Worm (Caenorhabditis elegans) whole organism, L3 larva: ENCODE data around the gene taf-13.
A peak's percentile ranks its signal among the peaks of the same experiment; 100 is the strongest.

ENCODE experiments used
- R02D3.7 ChIP-seq: fragments of 150-350 bp; optimal IDR thresholded peaks from 2 replicates; lab custom pipeline; 2014; ENCODE audit warnings: missing biosample characterization, missing genetic modification characterization
- ZK546.5 ChIP-seq: sonication (generic microtip); optimal IDR thresholded peaks from 2 replicates; lab custom pipeline; 2017; ENCODE audit warnings: missing biosample characterization, missing genetic modification characterization
- aly-2 ChIP-seq: fragments of 150-350 bp; optimal IDR thresholded peaks from 2 replicates; lab custom pipeline; 2014; ENCODE audit warnings: missing biosample characterization, missing genetic modification characterization
- ama-1 ChIP-seq: fragments of 150-350 bp; optimal IDR thresholded peaks from 2 replicates; lab custom pipeline; 2018
- ceh-28 ChIP-seq: fragments of 150-350 bp; optimal IDR thresholded peaks from 2 replicates; lab custom pipeline; 2014; ENCODE audit warnings: missing biosample characterization, missing genetic modification reagents, missing genetic modification characterization
- ceh-82 ChIP-seq: fragments of 150-350 bp; optimal IDR thresholded peaks from 2 replicates; lab custom pipeline; 2014; ENCODE audit warnings: missing biosample characterization, missing genetic modification characterization
- ceh-9 ChIP-seq: sonication (generic microtip); optimal IDR thresholded peaks from 2 replicates; lab custom pipeline; 2018; ENCODE audit warnings: missing biosample characterization, missing genetic modification characterization
- daf-12 ChIP-seq: fragments of 150-350 bp; optimal IDR thresholded peaks from 2 replicates; lab custom pipeline; 2014; ENCODE audit warnings: missing biosample characterization, missing genetic modification reagents, missing genetic modification characterization
- egl-27 ChIP-seq: sonication (generic microtip); optimal IDR thresholded peaks from 4 replicates; lab custom pipeline; 2017; ENCODE audit warnings: missing biosample characterization, missing genetic modification reagents, missing genetic modification characterization
- egl-5 ChIP-seq: fragments of 150-350 bp; optimal IDR thresholded peaks from 2 replicates; lab custom pipeline; 2017; ENCODE audit warnings: missing biosample characterization, missing genetic modification reagents, missing genetic modification characterization, inconsistent platforms
- elt-1 ChIP-seq: fragments of 150-350 bp; optimal IDR thresholded peaks from 2 replicates; lab custom pipeline; 2014; ENCODE audit warnings: missing biosample characterization, missing genetic modification characterization
- elt-2 ChIP-seq: sonication (generic microtip); optimal IDR thresholded peaks from 2 replicates; lab custom pipeline; 2016; ENCODE audit warnings: missing genetic modification reagents, mild to moderate bottlenecking, missing genetic modification characterization, missing compliant biosample characterization
- elt-3 ChIP-seq, 3 experiments: fragments of 150-350 bp in 1 of 3; sonication (generic microtip) in 2 of 3; optimal IDR thresholded peaks; 2 replicates in 2 of 3; 4 replicates in 1 of 3; lab custom pipeline; 2014 to 2017; ENCODE audit warnings: missing biosample characterization in 3 of 3, missing genetic modification characterization in 3 of 3
- eor-1 ChIP-seq, 2 experiments: fragments of 150-350 bp; optimal IDR thresholded peaks; 2 replicates each; lab custom pipeline; 2014 to 2018; ENCODE audit warnings: missing biosample characterization in 2 of 2, missing genetic modification characterization in 2 of 2
- fkh-10 ChIP-seq: sonication (generic microtip); optimal IDR thresholded peaks from 2 replicates; lab custom pipeline; 2017; ENCODE audit warnings: missing biosample characterization, missing genetic modification reagents, missing genetic modification characterization
- fkh-2 ChIP-seq: fragments of 150-350 bp; optimal IDR thresholded peaks from 2 replicates; lab custom pipeline; 2014; ENCODE audit warnings: missing biosample characterization, missing genetic modification reagents, missing genetic modification characterization
- fos-1 ChIP-seq: fragments of 150-350 bp; optimal IDR thresholded peaks from 2 replicates; lab custom pipeline; 2014; ENCODE audit warnings: missing biosample characterization, missing genetic modification characterization
- hmg-11 ChIP-seq: sonication (generic microtip); optimal IDR thresholded peaks from 2 replicates; lab custom pipeline; 2016; ENCODE audit warnings: missing genetic modification characterization, missing compliant biosample characterization
- jun-1 ChIP-seq: fragments of 150-350 bp; optimal IDR thresholded peaks from 2 replicates; lab custom pipeline; 2014; ENCODE audit warnings: missing biosample characterization, missing genetic modification reagents, missing genetic modification characterization
- lin-15B ChIP-seq: fragments of 150-350 bp; optimal IDR thresholded peaks from 2 replicates; lab custom pipeline; 2014; ENCODE audit warnings: missing biosample characterization, missing genetic modification characterization
- lin-39 ChIP-seq: fragments of 150-350 bp; optimal IDR thresholded peaks from 2 replicates; lab custom pipeline; 2018; ENCODE audit warnings: missing biosample characterization, missing genetic modification reagents, missing genetic modification characterization
- mdl-1 ChIP-seq: fragments of 150-350 bp; optimal IDR thresholded peaks from 2 replicates; lab custom pipeline; 2014; ENCODE audit warnings: missing biosample characterization, missing genetic modification characterization
- mml-1 ChIP-seq: fragments of 150-350 bp; sonication (generic microtip); optimal IDR thresholded peaks from 3 replicates; lab custom pipeline; 2014; ENCODE audit warnings: missing biosample characterization, missing genetic modification characterization
- nfya-1 ChIP-seq: sonication (generic microtip); optimal IDR thresholded peaks from 2 replicates; lab custom pipeline; 2017; ENCODE audit warnings: missing genetic modification characterization, mild to moderate bottlenecking, missing compliant biosample characterization, antibody characterized with exemption, moderate library complexity; ENCODE audit not compliant: insufficient read depth
- nhr-11 ChIP-seq: fragments of 150-350 bp; optimal IDR thresholded peaks from 2 replicates; lab custom pipeline; 2014; ENCODE audit warnings: missing biosample characterization, missing genetic modification characterization
- nhr-12 ChIP-seq: fragments of 150-350 bp; optimal IDR thresholded peaks from 2 replicates; lab custom pipeline; 2014; ENCODE audit warnings: missing biosample characterization, missing genetic modification characterization
- nhr-23 ChIP-seq: fragments of 150-350 bp; optimal IDR thresholded peaks from 2 replicates; lab custom pipeline; 2014; ENCODE audit warnings: missing biosample characterization, missing genetic modification reagents, missing genetic modification characterization
- nhr-237 ChIP-seq: fragments of 150-350 bp; optimal IDR thresholded peaks from 2 replicates; lab custom pipeline; 2014; ENCODE audit warnings: missing biosample characterization, missing genetic modification characterization
- nhr-25 ChIP-seq: sonication (generic microtip); optimal IDR thresholded peaks from 2 replicates; lab custom pipeline; 2017; ENCODE audit warnings: missing biosample characterization, missing genetic modification characterization
- nhr-28 ChIP-seq: fragments of 150-350 bp; optimal IDR thresholded peaks from 2 replicates; lab custom pipeline; 2014; ENCODE audit warnings: missing biosample characterization, missing genetic modification characterization
- nhr-43 ChIP-seq: sonication (generic microtip); optimal IDR thresholded peaks from 2 replicates; lab custom pipeline; 2016; ENCODE audit warnings: mild to moderate bottlenecking, missing genetic modification characterization, missing compliant biosample characterization; ENCODE audit not compliant: poor library complexity, severe bottlenecking
- nhr-67 ChIP-seq: fragments of 150-350 bp; optimal IDR thresholded peaks from 2 replicates; lab custom pipeline; 2014; ENCODE audit warnings: missing biosample characterization, missing genetic modification characterization
- nhr-77 ChIP-seq: fragments of 150-350 bp; optimal IDR thresholded peaks from 2 replicates; lab custom pipeline; 2014; ENCODE audit warnings: missing biosample characterization, missing genetic modification characterization
- pha-4 ChIP-seq: fragments of 150-350 bp; optimal IDR thresholded peaks from 2 replicates; lab custom pipeline; 2014; ENCODE audit warnings: missing biosample characterization, missing genetic modification reagents, missing genetic modification characterization
- pqm-1 ChIP-seq: fragments of 150-350 bp; optimal IDR thresholded peaks from 2 replicates; lab custom pipeline; 2017; ENCODE audit warnings: missing biosample characterization, missing genetic modification characterization, inconsistent platforms
- sea-2 ChIP-seq: fragments of 150-350 bp; sonication (generic microtip); optimal IDR thresholded peaks from 4 replicates; lab custom pipeline; 2014; ENCODE audit warnings: missing biosample characterization, missing genetic modification reagents, missing genetic modification characterization
- snpc-4 ChIP-seq: fragments of 150-350 bp; optimal IDR thresholded peaks from 2 replicates; lab custom pipeline; 2014; ENCODE audit warnings: missing biosample characterization, missing genetic modification characterization
- tbx-2 ChIP-seq: sonication (generic microtip); optimal IDR thresholded peaks from 2 replicates; lab custom pipeline; 2016; ENCODE audit warnings: mild to moderate bottlenecking, missing genetic modification characterization, missing compliant biosample characterization
- unc-39 ChIP-seq: sonication (generic microtip); optimal IDR thresholded peaks from 4 replicates; lab custom pipeline; 2017; ENCODE audit warnings: missing biosample characterization, missing genetic modification characterization
- unc-62 ChIP-seq: fragments of 150-350 bp; sonication (generic microtip); optimal IDR thresholded peaks from 4 replicates; lab custom pipeline; 2014; ENCODE audit warnings: missing biosample characterization, missing genetic modification reagents, missing genetic modification characterization
- zag-1 ChIP-seq: fragments of 150-350 bp; optimal IDR thresholded peaks from 2 replicates; lab custom pipeline; 2014; ENCODE audit warnings: missing biosample characterization, missing genetic modification characterization
- ztf-11 ChIP-seq: fragments of 150-350 bp; optimal IDR thresholded peaks from 2 replicates; lab custom pipeline; 2014; ENCODE audit warnings: missing biosample characterization, missing genetic modification characterization
- ztf-4 ChIP-seq: fragments of 150-350 bp; optimal IDR thresholded peaks from 2 replicates; lab custom pipeline; 2014; ENCODE audit warnings: missing biosample characterization, missing genetic modification characterization

taf-13 gene

ce11 chrII:10569498-10569897 is 35.9 kb downstream of the taf-13 start:
- TF ChIP-seq nfya-1 (tag; lab: Kevin White, UChicago) (peak; percentile 18), lin-15B (no peak), lin-39 (tag; lab: Kevin White, UChicago) (no peak), nhr-11 (peak; percentile 49), mml-1 (no peak), mdl-1 (tag; lab: Kevin White, UChicago) (no peak)

DNA sequence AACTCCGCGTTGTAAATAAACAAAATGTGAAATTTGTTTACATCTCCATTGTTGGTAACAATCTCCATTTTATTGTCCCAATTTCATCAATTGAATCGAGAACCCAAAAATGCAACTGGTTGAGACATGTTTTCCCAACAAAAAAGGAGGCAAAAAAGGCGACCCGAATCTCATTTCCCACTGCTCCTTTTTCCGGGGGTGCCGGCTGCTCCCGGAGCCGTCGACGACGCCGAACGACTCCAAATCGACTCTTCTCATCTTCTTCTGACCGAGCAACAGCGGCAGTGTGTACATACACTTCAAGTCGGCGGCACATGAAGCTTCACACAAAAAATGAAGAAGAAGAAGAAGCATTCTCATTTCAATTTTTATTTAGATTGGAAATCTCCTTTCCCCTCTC is 39.0 kb downstream of the taf-13 start:
- TF ChIP-seq jun-1 (tag; lab: Kevin White, UChicago) = no peak
- TF ChIP-seq fkh-10 (GFP tag; lab: Kevin White, UChicago) = peak; percentile 9
- no peak for TF ChIP-seq fos-1 (tag; lab: Kevin White, UChicago)
- TF ChIP-seq snpc-4 = no peak
- no peak for TF ChIP-seq unc-39 (tag; lab: Kevin White, UChicago)
- no peak for TF ChIP-seq pqm-1
- no peak for TF ChIP-seq zag-1 (tag; lab: Kevin White, UChicago)

- TF ChIP-seq tbx-2 (tag; lab: Kevin White, UChicago) (no peak), ama-1 (no peak), lin-39 (tag; lab: Kevin White, UChicago) (no peak), aly-2 (tag; lab: Kevin White, UChicago) (no peak), daf-12 (tag; lab: Kevin White, UChicago) (no peak), pqm-1 (no peak), fos-1 (tag; lab: Kevin White, UChicago) (no peak), nhr-43 (tag; lab: Kevin White, UChicago) (no peak), nhr-12 (tag; lab: Kevin White, UChicago) (no peak), nhr-11 (no peak), egl-5 (tag; lab: Kevin White, UChicago) (no peak), lin-15B (no peak), snpc-4 (no peak), R02D3.7 (tag; lab: Kevin White, UChicago) (no peak), sea-2 (no peak), nhr-28 (tag; lab: Kevin White, UChicago) (no peak), elt-1 (tag; lab: Kevin White, UChicago) (no peak), ZK546.5 (tag; lab: Kevin White, UChicago) (no peak), hmg-11 (tag; lab: Kevin White, UChicago) (no peak)
These were observed 40.8 kb downstream of the taf-13 start, which contains the start of the genes C06A1.6 and C06A1.7 for ce11 chrII:10564578-10564977. TSS of gene C06A1.6 (minus strand) at chrII:10564678. TSS of gene C06A1.7 (plus strand) at chrII:10564891.

ce11 chrII:10563368-10563767 is 42.0 kb downstream of the taf-13 start, which contains the start of gene cdc-48.1:
TSS of gene cdc-48.1 (minus strand) at chrII:10563407.
- no peak for TF ChIP-seq mml-1
- peak; percentile 99 for TF ChIP-seq nfya-1 (tag; lab: Kevin White, UChicago)
- TF ChIP-seq elt-1 (tag; lab: Kevin White, UChicago) = peak; percentile 97
- peak; percentile 95 for TF ChIP-seq nhr-28 (tag; lab: Kevin White, UChicago)
- no peak for TF ChIP-seq ceh-9 (tag; lab: Kevin White, UChicago)
- TF ChIP-seq nhr-43 (tag; lab: Kevin White, UChicago) = peak; percentile 99
- peak; percentile 73 for TF ChIP-seq nhr-67
- peak; percentile 99 for TF ChIP-seq egl-27 (tag; lab: Kevin White, UChicago)
- TF ChIP-seq ama-1 = peak; percentile 93
- peak; percentile 69 for TF ChIP-seq unc-39 (tag; lab: Kevin White, UChicago)
- peak; percentile 98 for TF ChIP-seq R02D3.7 (tag; lab: Kevin White, UChicago)
- TF ChIP-seq fos-1 (tag; lab: Kevin White, UChicago) = peak; percentile 100
- TF ChIP-seq zag-1 (tag; lab: Kevin White, UChicago) = peak; percentile 94
- TF ChIP-seq aly-2 (tag; lab: Kevin White, UChicago) = peak; percentile 99
- TF ChIP-seq lin-15B = peak; percentile 100
- TF ChIP-seq snpc-4 = peak; percentile 98
- TF ChIP-seq egl-5 (tag; lab: Kevin White, UChicago) = peak; percentile 97
- TF ChIP-seq nhr-12 (tag; lab: Kevin White, UChicago) = no peak
- peak; percentile 96 for TF ChIP-seq daf-12 (tag; lab: Kevin White, UChicago)
- TF ChIP-seq fkh-2 (tag; lab: Kevin White, UChicago) = peak; percentile 95
- TF ChIP-seq ztf-4 = peak; percentile 96
- peak; percentile 99 for TF ChIP-seq jun-1 (tag; lab: Kevin White, UChicago)
- peak; percentile 80 for TF ChIP-seq ZK546.5 (tag; lab: Kevin White, UChicago)
- peak; percentile 96 to 100 (median 99) for TF ChIP-seq elt-3 (tag; optimal IDR thresholded peaks at IDR 0.05; lab: Kevin White, UChicago)
- TF ChIP-seq nhr-237 (tag; lab: Kevin White, UChicago) = peak; percentile 74
- peak; percentile 99 for TF ChIP-seq ceh-82 (tag; lab: Kevin White, UChicago)
- TF ChIP-seq elt-2 (tag; lab: Kevin White, UChicago) = peak; percentile 97
- TF ChIP-seq ztf-11 (tag; lab: Kevin White, UChicago) = peak; percentile 54
- TF ChIP-seq ceh-28 = peak; percentile 98
- peak; percentile 94 for TF ChIP-seq mdl-1 (tag; lab: Kevin White, UChicago)
- peak; percentile 100 for TF ChIP-seq pqm-1
- TF ChIP-seq nhr-25 (tag; lab: Kevin White, UChicago) = peak; percentile 100
- TF ChIP-seq pha-4 (tag; lab: Kevin White, UChicago) = peak; percentile 100
- peak; percentile 100 for TF ChIP-seq unc-62 (GFP tag; lab: Kevin White, UChicago)
- TF ChIP-seq nhr-23 = peak; percentile 100
- peak in 1 of 2 experiments; percentile 62 for TF ChIP-seq eor-1 (tag; optimal IDR thresholded peaks at IDR 0.05; lab: Kevin White, UChicago)
- peak; percentile 94 for TF ChIP-seq sea-2
- peak; percentile 100 for TF ChIP-seq nhr-11
- peak; percentile 97 for TF ChIP-seq tbx-2 (tag; lab: Kevin White, UChicago)
- TF ChIP-seq nhr-77 (tag; lab: Kevin White, UChicago) = peak; percentile 97
